Fruit fly (Drosophila melanogaster) whole organism, embryonic: ENCODE measurements around the gene baf.

ENCODE experiments used
- Abd-B ChIP-seq: fragments of 200-800 bp; sonication (Bioruptor generic); optimal IDR thresholded peaks from 2 replicates; lab custom pipeline; 2018; ENCODE audit warnings: missing biosample characterization, mild to moderate bottlenecking, missing genetic modification characterization, moderate library complexity
- Antp ChIP-seq: fragments of 200-800 bp; sonication (Bioruptor generic); optimal IDR thresholded peaks from 3 replicates; lab custom pipeline; 2016; ENCODE audit warnings: missing biosample characterization, missing genetic modification characterization
- C15 ChIP-seq: fragments of 200-800 bp; sonication (Bioruptor generic); IDR thresholded peaks from 3 replicates; pipeline ENCODE4 v1.3.6; 2022; ENCODE audit warnings: missing biosample characterization, missing genetic modification characterization
- CG1024 ChIP-seq: fragments of 200-800 bp; sonication (Bioruptor generic); IDR thresholded peaks from 2 replicates; pipeline ENCODE4 v1.3.6; 2022; ENCODE audit warnings: missing biosample characterization, missing genetic modification characterization
- CG10979 ChIP-seq: fragments of 200-800 bp; sonication (Bioruptor generic); optimal IDR thresholded peaks from 2 replicates; lab custom pipeline; 2018; ENCODE audit warnings: missing biosample characterization, mild to moderate bottlenecking, missing genetic modification characterization, moderate library complexity
- CG12769 ChIP-seq: fragments of 200-800 bp; sonication (Bioruptor generic); optimal IDR thresholded peaks from 2 replicates; lab custom pipeline; 2019; ENCODE audit warnings: missing biosample characterization, mild to moderate bottlenecking, missing genetic modification characterization, moderate library complexity
- CG13123 ChIP-seq: fragments of 200-800 bp; sonication (Bioruptor generic); optimal IDR thresholded peaks from 2 replicates; lab custom pipeline; 2016; ENCODE audit warnings: missing biosample characterization, missing genetic modification characterization
- CG13775 ChIP-seq: fragments of 200-800 bp; sonication (Bioruptor generic); optimal IDR thresholded peaks from 3 replicates; lab custom pipeline; 2017; ENCODE audit warnings: missing biosample characterization, mild to moderate bottlenecking, missing genetic modification characterization
- CG17612 ChIP-seq: fragments of 200-800 bp; sonication (Bioruptor generic); IDR thresholded peaks from 2 replicates; pipeline ENCODE4 v1.3.6; 2022; ENCODE audit warnings: missing biosample characterization, missing genetic modification characterization
- CG17802 ChIP-seq: fragments of 200-800 bp; sonication (Bioruptor generic); optimal IDR thresholded peaks from 2 replicates; lab custom pipeline; 2018; ENCODE audit warnings: missing biosample characterization, mild to moderate bottlenecking, missing genetic modification characterization, moderate library complexity
- CG31365 ChIP-seq: fragments of 200-800 bp; sonication (Bioruptor generic); optimal IDR thresholded peaks from 2 replicates; lab custom pipeline; 2018; ENCODE audit warnings: missing biosample characterization, mild to moderate bottlenecking, missing genetic modification characterization
- CG31441 ChIP-seq: fragments of 200-800 bp; sonication (Bioruptor generic); IDR thresholded peaks from 2 replicates; pipeline ENCODE4 v1.3.6; 2022; ENCODE audit warnings: missing biosample characterization, missing genetic modification characterization
- CG32772 ChIP-seq: fragments of 200-800 bp; sonication (Bioruptor generic); IDR thresholded peaks from 2 replicates; pipeline ENCODE4 v1.3.6; 2022; ENCODE audit warnings: missing biosample characterization, missing genetic modification characterization
- CG4707 ChIP-seq: fragments of 200-800 bp; sonication (Bioruptor generic); optimal IDR thresholded peaks from 2 replicates; lab custom pipeline; 2018; ENCODE audit warnings: missing biosample characterization, mild to moderate bottlenecking, missing genetic modification characterization, moderate library complexity
- CG5180 ChIP-seq: fragments of 200-800 bp; sonication (Bioruptor generic); optimal IDR thresholded peaks from 3 replicates; lab custom pipeline; 2017; ENCODE audit warnings: missing biosample characterization, missing genetic modification characterization, mild to moderate bottlenecking, moderate library complexity, missing genetic modification reagents
- CG7987 ChIP-seq: fragments of 200-800 bp; sonication (Bioruptor generic); optimal IDR thresholded peaks from 2 replicates; lab custom pipeline; 2018; ENCODE audit warnings: missing biosample characterization, mild to moderate bottlenecking, missing genetic modification characterization, moderate library complexity
- CG8388 ChIP-seq: fragments of 200-800 bp; sonication (Bioruptor generic); optimal IDR thresholded peaks from 2 replicates; lab custom pipeline; 2019; ENCODE audit warnings: missing biosample characterization, mild to moderate bottlenecking, missing genetic modification characterization, moderate library complexity
- D ChIP-seq, 2 experiments: fragments of 200-800 bp in 1 of 2; fragments of >200 bp in 1 of 2; sonication (Bioruptor generic) in 1 of 2; optimal IDR thresholded peaks; 2 replicates in 1 of 2; 3 replicates in 1 of 2; lab custom pipeline; 2017; ENCODE audit warnings: mild to moderate bottlenecking in 1 of 2, missing biosample characterization in 1 of 2, missing genetic modification characterization in 1 of 2, missing genetic modification reagents in 1 of 2
- E2f1 ChIP-seq: fragments of 200-800 bp; sonication (Bioruptor generic); IDR thresholded peaks from 2 replicates; pipeline ENCODE4 v1.3.6; 2022; ENCODE audit warnings: missing biosample characterization, missing genetic modification characterization
- ERR ChIP-seq: fragments of 200-800 bp; sonication (Bioruptor generic); optimal IDR thresholded peaks from 2 replicates; lab custom pipeline; 2016; ENCODE audit warnings: missing biosample characterization, missing genetic modification characterization
- Fer1 ChIP-seq: fragments of 200-800 bp; sonication (Bioruptor generic); optimal IDR thresholded peaks from 2 replicates; lab custom pipeline; 2017; ENCODE audit warnings: missing biosample characterization, mild to moderate bottlenecking, missing genetic modification characterization
- HLH3B ChIP-seq: fragments of 200-800 bp; sonication (Bioruptor generic); IDR thresholded peaks from 2 replicates; pipeline ENCODE4 v1.3.6; 2022; ENCODE audit warnings: missing biosample characterization, missing genetic modification characterization
- HLHmδ ChIP-seq: fragments of 200-800 bp; sonication (Bioruptor generic); optimal IDR thresholded peaks from 2 replicates; lab custom pipeline; 2018; ENCODE audit warnings: missing biosample characterization, mild to moderate bottlenecking, missing genetic modification characterization, moderate library complexity
- Hr78 ChIP-seq, 2 experiments: fragments of 200-800 bp in 1 of 2; fragments of >200 bp in 1 of 2; sonication (Bioruptor generic) in 1 of 2; optimal IDR thresholded peaks; 2 replicates each; lab custom pipeline; 2017 to 2019; ENCODE audit warnings: missing biosample characterization in 2 of 2, missing genetic modification characterization in 2 of 2, mild to moderate bottlenecking in 1 of 2, moderate library complexity in 1 of 2
- Mes4 ChIP-seq: fragments of 200-800 bp; sonication (Bioruptor generic); optimal IDR thresholded peaks from 2 replicates; lab custom pipeline; 2016; ENCODE audit warnings: missing biosample characterization, missing genetic modification characterization
- Nf-YA ChIP-seq: fragments of 200-800 bp; sonication (Bioruptor generic); IDR thresholded peaks from 2 replicates; pipeline ENCODE4 v1.3.6; 2022; ENCODE audit warnings: missing biosample characterization, missing genetic modification characterization
- Sox100B ChIP-seq: fragments of 200-800 bp; sonication (Bioruptor generic); optimal IDR thresholded peaks from 3 replicates; lab custom pipeline; 2018; ENCODE audit warnings: missing biosample characterization, mild to moderate bottlenecking, missing genetic modification characterization
- Sry-δ ChIP-seq: fragments of 200-800 bp; sonication (Bioruptor generic); optimal IDR thresholded peaks from 2 replicates; lab custom pipeline; 2016; ENCODE audit warnings: missing biosample characterization, missing genetic modification characterization
- Ssrp ChIP-seq: fragments of 200-800 bp; sonication (Bioruptor generic); optimal IDR thresholded peaks from 2 replicates; lab custom pipeline; 2018; ENCODE audit warnings: missing biosample characterization, mild to moderate bottlenecking, missing genetic modification characterization, moderate library complexity
- abd-A ChIP-seq: fragments of 200-800 bp; sonication (Bioruptor generic); optimal IDR thresholded peaks from 3 replicates; lab custom pipeline; 2019; ENCODE audit warnings: missing biosample characterization, mild to moderate bottlenecking, missing genetic modification characterization, moderate library complexity
- ara ChIP-seq: fragments of 200-800 bp; sonication (Bioruptor generic); IDR thresholded peaks from 2 replicates; pipeline ENCODE4 v1.3.6; 2022; ENCODE audit warnings: missing biosample characterization, missing genetic modification characterization
- bbx ChIP-seq: fragments of 200-800 bp; sonication (Bioruptor generic); IDR thresholded peaks from 2 replicates; pipeline ENCODE4 v1.3.6; 2022; ENCODE audit warnings: missing biosample characterization, missing genetic modification characterization; ENCODE audit not compliant: partially characterized antibody
- bowl ChIP-seq: fragments of 200-800 bp; sonication (Bioruptor generic); IDR thresholded peaks from 2 replicates; pipeline ENCODE4 v1.3.6; 2022; ENCODE audit warnings: missing biosample characterization, missing genetic modification characterization
- chinmo ChIP-seq: fragments of 200-800 bp; sonication (Bioruptor generic); IDR thresholded peaks from 4 replicates; pipeline ENCODE4 v1.3.6; 2022; ENCODE audit warnings: missing biosample characterization, missing genetic modification characterization; ENCODE audit not compliant: partially characterized antibody
- fd3F ChIP-seq: fragments of 200-800 bp; sonication (Bioruptor generic); optimal IDR thresholded peaks from 2 replicates; lab custom pipeline; 2018; ENCODE audit warnings: missing biosample characterization, mild to moderate bottlenecking, missing genetic modification characterization, moderate library complexity
- ind ChIP-seq: fragments of 200-800 bp; sonication (Bioruptor generic); optimal IDR thresholded peaks from 3 replicates; lab custom pipeline; 2016; ENCODE audit warnings: missing biosample characterization, missing genetic modification characterization
- klu ChIP-seq: fragments of 200-800 bp; sonication (Bioruptor generic); IDR thresholded peaks from 2 replicates; pipeline ENCODE4 v1.3.6; 2022; ENCODE audit warnings: missing biosample characterization, missing genetic modification characterization
- lola ChIP-seq, 3 experiments: fragments of >200 bp in 2 of 3; fragments of 200-800 bp in 1 of 3; sonication (Bioruptor generic) in 1 of 3; optimal IDR thresholded peaks; 2 replicates each; lab custom pipeline; 2017 to 2019; ENCODE audit warnings: missing biosample characterization in 3 of 3, missing genetic modification characterization in 3 of 3, mild to moderate bottlenecking in 1 of 3, moderate library complexity in 1 of 3
- mirr ChIP-seq: fragments of 200-800 bp; sonication (Bioruptor generic); optimal IDR thresholded peaks from 3 replicates; lab custom pipeline; 2018; ENCODE audit warnings: missing biosample characterization, mild to moderate bottlenecking, missing genetic modification characterization
- nmo ChIP-seq: fragments of 200-800 bp; sonication (Bioruptor generic); optimal IDR thresholded peaks from 2 replicates; lab custom pipeline; 2018; ENCODE audit warnings: missing biosample characterization, mild to moderate bottlenecking, missing genetic modification characterization, moderate library complexity
- sens ChIP-seq: fragments of 200-800 bp; sonication (Bioruptor generic); peaks from one replicate; lab custom pipeline; 2016; ENCODE audit warnings: missing biosample characterization, missing genetic modification characterization
- sisA ChIP-seq: fragments of 200-800 bp; sonication (Bioruptor generic); IDR thresholded peaks from 2 replicates; pipeline ENCODE4 v1.3.6; 2022; ENCODE audit warnings: missing biosample characterization, missing genetic modification characterization
- slbo ChIP-seq: fragments of 200-800 bp; sonication (Bioruptor generic); IDR thresholded peaks from 2 replicates; pipeline ENCODE4 v1.3.6; 2022; ENCODE audit warnings: missing biosample characterization, missing genetic modification characterization
- sna ChIP-seq: fragments of 200-800 bp; sonication (Bioruptor generic); IDR thresholded peaks from 2 replicates; pipeline ENCODE4 v1.3.6; 2022; ENCODE audit warnings: missing biosample characterization, missing genetic modification characterization; ENCODE audit not compliant: partially characterized antibody
- toy ChIP-seq: fragments of 200-800 bp; sonication (Bioruptor generic); IDR thresholded peaks from 2 replicates; pipeline ENCODE4 v1.3.6; 2022; ENCODE audit warnings: missing biosample characterization, missing genetic modification characterization
- trh ChIP-seq: fragments of 200-800 bp; sonication (Bioruptor generic); optimal IDR thresholded peaks from 2 replicates; lab custom pipeline; 2016; ENCODE audit warnings: missing biosample characterization, missing genetic modification characterization
- vvl ChIP-seq: fragments of 200-800 bp; sonication (Bioruptor generic); IDR thresholded peaks from 2 replicates; pipeline ENCODE4 v1.3.6; 2022; ENCODE audit warnings: missing biosample characterization, missing genetic modification characterization
- yki ChIP-seq: fragments of >200 bp; optimal IDR thresholded peaks from 3 replicates; lab custom pipeline; 2018
- zf30C ChIP-seq: fragments of 200-800 bp; sonication (Bioruptor generic); optimal IDR thresholded peaks from 3 replicates; lab custom pipeline; 2018; ENCODE audit warnings: missing biosample characterization, mild to moderate bottlenecking, missing genetic modification characterization

The baf gene

DNA sequence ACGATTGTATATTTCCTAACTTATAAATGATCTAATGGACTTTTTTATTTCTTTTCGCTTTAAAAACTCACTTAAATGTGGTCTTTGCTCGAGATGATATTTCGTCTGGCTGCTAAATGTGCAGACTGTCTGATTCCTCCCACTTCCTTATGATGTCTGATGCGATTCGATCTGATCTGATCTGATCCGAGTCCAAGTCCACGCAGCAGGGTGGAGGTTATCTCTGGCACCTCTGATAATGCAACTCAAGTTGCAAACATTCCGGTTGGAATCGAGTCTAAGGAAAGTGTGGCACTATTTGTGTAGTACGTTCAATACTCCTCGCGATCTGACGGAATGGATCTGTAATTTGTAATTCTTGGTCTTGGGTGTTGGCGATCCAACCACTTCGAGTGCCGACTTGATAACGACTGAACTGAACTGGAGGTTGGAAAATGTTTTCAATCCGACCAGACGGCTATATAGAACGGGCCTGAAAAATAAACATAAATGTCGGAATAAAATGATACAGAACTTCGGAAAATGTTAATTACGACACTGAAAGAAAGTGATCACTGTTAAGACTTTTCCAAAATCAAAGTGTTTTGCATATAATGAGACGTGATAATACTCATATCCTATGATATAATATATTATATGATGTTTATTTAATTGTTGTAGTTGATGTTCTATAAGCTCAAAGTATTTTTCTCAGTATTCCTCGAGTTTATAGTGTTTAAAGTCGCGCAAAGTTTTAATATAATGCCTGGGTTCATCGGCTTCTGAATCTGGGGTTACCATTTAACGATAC lies 31.8 kb upstream of the baf start (continued):
- no peak for TF ChIP-seq CG8388
- TF ChIP-seq Mes4, result no peak
- no peak for TF ChIP-seq chinmo (GFP tag; lab: Robert Waterston, UW)
- TF ChIP-seq vvl (GFP tag; lab: Robert Waterston, UW), result no peak
- TF ChIP-seq CG1024 (GFP tag; lab: Robert Waterston, UW), result no peak
- TF ChIP-seq CG7987 (GFP tag; lab: Kevin White, UChicago), result no peak
- TF ChIP-seq yki, result no peak
- TF ChIP-seq Fer1, result peak; percentile 32
- no peak for TF ChIP-seq CG4707
- no peak for TF ChIP-seq bbx (GFP tag; lab: Robert Waterston, UW)
- peak; percentile 43 for TF ChIP-seq nmo (GFP tag; lab: Kevin White, UChicago)
- no peak for TF ChIP-seq toy (GFP tag; lab: Robert Waterston, UW)
- no peak for TF ChIP-seq sisA (GFP tag; lab: Robert Waterston, UW)
- TF ChIP-seq CG31441 (GFP tag; lab: Robert Waterston, UW), result peak; percentile 55
- TF ChIP-seq CG32772 (GFP tag; lab: Robert Waterston, UW), result no peak
- TF ChIP-seq lola (GFP tag; optimal IDR thresholded peaks at IDR 0.05; lab: Kevin White, UChicago), result no peak

DNA sequence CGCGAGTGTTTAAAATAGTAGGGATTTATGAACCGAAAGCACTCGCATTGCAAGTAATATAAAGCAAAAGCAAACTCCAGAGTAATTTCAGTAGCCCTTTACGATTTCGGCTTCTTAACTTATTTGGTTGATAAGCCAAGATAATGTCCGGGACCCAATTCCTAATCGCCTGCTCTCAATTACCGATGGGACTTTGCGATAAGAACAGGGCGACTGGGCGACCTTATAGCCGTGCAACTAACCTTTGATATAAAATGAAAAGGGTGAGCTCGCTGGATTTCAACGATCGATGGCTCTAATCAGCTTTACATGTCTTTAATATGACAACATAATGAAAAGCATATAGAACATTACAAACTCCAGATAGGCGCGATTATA lies 31.2 kb upstream of the baf start, which contains the start of gene CG7227:
CG7227 (minus strand) TSS at position 72 of the 378 bp plus-strand sequence.
- TF ChIP-seq Sox100B (GFP tag; lab: Kevin White, UChicago), result no peak
- no peak for TF ChIP-seq ind (GFP tag; lab: Kevin White, UChicago)
- TF ChIP-seq fd3F (GFP tag; lab: Kevin White, UChicago), result no peak
- peak; percentile 24 for TF ChIP-seq CG12769 (tag; lab: Kevin White, UChicago)
- TF ChIP-seq sens, result peak; percentile 55
- no peak for TF ChIP-seq Nf-YA (GFP tag; lab: Robert Waterston, UW)
- no peak for TF ChIP-seq CG17612 (GFP tag; lab: Robert Waterston, UW)
- TF ChIP-seq HLH3B (GFP tag; lab: Robert Waterston, UW), result no peak
- no peak for TF ChIP-seq CG17802
- no peak for TF ChIP-seq CG13775
- TF ChIP-seq Ssrp (tag; lab: Kevin White, UChicago), result no peak
- TF ChIP-seq CG31365 (tag; lab: Kevin White, UChicago), result no peak
- no peak for TF ChIP-seq slbo (GFP tag; lab: Robert Waterston, UW)
- peak; percentile 59; the same call in 1 of the 4 replicates for TF ChIP-seq chinmo (GFP tag; lab: Robert Waterston, UW)
- TF ChIP-seq Hr78 (GFP tag; optimal IDR thresholded peaks at IDR 0.05; lab: Kevin White, UChicago), result peak in 1 of 2 experiments; percentile 98
- TF ChIP-seq Abd-B (GFP tag; lab: Kevin White, UChicago), result no peak
- no peak for TF ChIP-seq Sry-δ (GFP tag; lab: Kevin White, UChicago)
- TF ChIP-seq ERR (GFP tag; lab: Kevin White, UChicago), result no peak
- no peak for TF ChIP-seq E2f1 (GFP tag; lab: Robert Waterston, UW)
- peak; percentile 40 for TF ChIP-seq HLHmδ (GFP tag; lab: Kevin White, UChicago)
- no peak for TF ChIP-seq Antp (GFP tag; lab: Kevin White, UChicago)
- no peak for TF ChIP-seq C15 (GFP tag; lab: Robert Waterston, UW)
- TF ChIP-seq CG10979 (tag; lab: Kevin White, UChicago), result no peak
- TF ChIP-seq abd-A, result no peak
- no peak for TF ChIP-seq klu (GFP tag; lab: Robert Waterston, UW)
- no peak for TF ChIP-seq trh
- TF ChIP-seq sna (GFP tag; lab: Robert Waterston, UW), result no peak
- peak; percentile 10 for TF ChIP-seq CG5180 (GFP tag; lab: Kevin White, UChicago)
- TF ChIP-seq D (optimal IDR thresholded peaks at IDR 0.05; lab: Kevin White, UChicago), result no peak
- TF ChIP-seq D (GFP tag; optimal IDR thresholded peaks at IDR 0.05; lab: Kevin White, UChicago), result no peak
- TF ChIP-seq mirr, result peak; percentile 75
- no peak for TF ChIP-seq bowl (GFP tag; lab: Robert Waterston, UW)
- no peak for TF ChIP-seq zf30C (GFP tag; lab: Kevin White, UChicago)
- TF ChIP-seq CG13123 (GFP tag; lab: Kevin White, UChicago), result no peak
- no peak for TF ChIP-seq ara (GFP tag; lab: Robert Waterston, UW)
